Worm (Caenorhabditis elegans): ENCODE data around the gene Y43F8B.18.

Y43F8B.18 gene

DNA sequence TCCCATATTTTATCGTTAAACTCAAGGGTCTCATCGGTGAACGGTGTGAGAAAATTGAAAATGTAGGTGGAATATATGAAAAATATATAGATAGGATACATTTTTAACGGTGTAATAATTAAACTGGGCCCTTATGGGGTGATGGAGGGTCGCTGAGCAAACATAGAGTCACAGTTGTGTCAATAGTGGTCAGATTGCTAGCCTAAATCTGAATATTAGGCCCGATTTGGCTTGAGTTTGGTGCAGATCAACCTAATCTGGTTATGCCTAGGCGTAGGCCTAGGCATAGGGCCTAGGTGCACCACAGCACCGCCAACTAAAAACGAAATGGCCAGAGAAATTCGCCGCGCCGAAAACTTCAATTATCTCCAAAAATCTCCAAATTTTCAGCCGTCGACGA lies 27.8 kb downstream of the Y43F8B.18 start, which contains the start of gene phy-4 (continued):
- TF ChIP-seq lin-15B (tag; optimal IDR thresholded peaks at IDR 0.05): no peak
- TF ChIP-seq lin-38 (GFP tag; IDR thresholded peaks at IDR 0.05): no peak
- no peak for TF ChIP-seq lsy-2 (tag; optimal IDR thresholded peaks at IDR 0.05)
- no peak for TF ChIP-seq lin-39 (tag; optimal IDR thresholded peaks at IDR 0.05)

DNA sequence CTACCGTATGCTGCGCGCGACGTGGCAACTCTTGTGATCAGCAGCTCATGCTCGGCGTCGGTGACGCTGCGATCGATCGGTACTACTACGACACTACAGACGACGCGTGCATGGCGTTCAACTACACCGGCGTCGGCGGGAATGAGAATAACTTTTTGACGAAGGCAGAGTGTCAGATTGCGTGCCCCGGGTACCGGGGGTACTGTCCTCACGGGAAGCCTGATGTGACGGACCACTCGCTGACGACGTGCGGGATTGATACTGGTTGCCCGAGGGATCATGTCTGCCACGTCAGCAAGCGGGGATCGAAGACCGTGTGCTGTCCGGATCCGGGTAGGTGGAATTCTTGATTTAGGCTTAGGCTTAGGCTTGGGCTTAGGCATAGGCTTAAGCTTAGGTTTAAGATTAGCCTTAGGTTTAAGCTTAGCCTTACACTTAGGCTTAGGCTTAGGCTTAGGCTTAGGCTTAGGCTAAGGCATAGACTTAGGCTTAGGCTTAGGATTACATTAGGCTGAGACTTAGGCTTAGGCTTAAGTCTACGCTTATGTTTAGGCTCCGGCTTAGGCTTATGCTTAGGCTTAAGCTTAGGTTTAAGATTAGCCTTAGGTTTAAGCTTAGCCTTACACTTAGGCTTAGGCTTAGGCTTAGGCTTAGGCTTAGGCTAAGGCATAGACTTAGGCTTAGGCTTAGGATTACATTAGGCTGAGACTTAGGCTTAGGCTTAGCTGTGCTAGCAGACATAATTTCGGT lies 32.0 kb downstream of the Y43F8B.18 start:
- TF ChIP-seq set-16 (GFP tag; IDR thresholded peaks at IDR 0.05): peak; percentile 64

DNA sequence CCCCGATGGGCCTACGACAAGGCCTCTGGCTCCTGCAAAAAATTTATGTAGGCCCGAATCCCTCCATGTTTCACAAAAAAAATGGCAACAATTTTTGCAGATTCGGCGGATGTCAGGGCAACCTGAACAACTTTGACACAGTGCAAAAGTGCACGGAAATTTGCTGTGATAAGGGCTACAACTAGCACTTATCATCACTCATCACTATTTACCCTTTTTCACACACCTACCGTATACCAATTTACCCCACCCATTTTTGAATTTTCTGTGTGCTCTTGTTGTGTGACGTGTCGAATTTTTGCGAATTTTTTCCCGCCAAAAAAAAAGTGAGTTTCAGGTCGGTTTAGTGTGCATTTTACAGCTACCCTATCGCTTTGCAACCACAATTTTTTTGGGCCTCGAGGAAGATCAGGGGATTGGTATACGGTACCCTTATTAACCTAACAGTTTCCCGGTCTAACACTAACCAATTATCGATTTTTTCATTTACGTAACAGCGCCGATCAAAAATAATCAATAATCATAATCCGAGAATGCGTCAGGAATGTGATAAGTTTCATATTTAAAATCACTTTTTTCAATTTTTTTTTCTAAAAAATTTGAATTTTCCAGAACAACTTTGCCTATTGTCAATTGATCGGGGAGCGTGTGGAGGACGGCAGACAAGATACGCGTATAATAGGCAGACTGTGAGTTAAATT lies 32.8 kb downstream of the Y43F8B.18 start:
- TF ChIP-seq pha-4 (GFP tag; IDR thresholded peaks at IDR 0.05) (no peak), pha-4 (tag; optimal IDR thresholded peaks at IDR 0.05) (no peak), nhr-28 (tag; optimal IDR thresholded peaks at IDR 0.05) (peak; percentile 61), mxl-3 (GFP tag; optimal IDR thresholded peaks at IDR 0.05) (peak; percentile 27), pqm-1 (tag; optimal IDR thresholded peaks at IDR 0.05) (peak; percentile 71), vab-7 (GFP tag; IDR thresholded peaks at IDR 0.05) (no peak), spr-3 (GFP tag; optimal IDR thresholded peaks at IDR 0.05) (no peak), ceh-28 (tag; optimal IDR thresholded peaks at IDR 0.05) (peak; percentile 83)

DNA sequence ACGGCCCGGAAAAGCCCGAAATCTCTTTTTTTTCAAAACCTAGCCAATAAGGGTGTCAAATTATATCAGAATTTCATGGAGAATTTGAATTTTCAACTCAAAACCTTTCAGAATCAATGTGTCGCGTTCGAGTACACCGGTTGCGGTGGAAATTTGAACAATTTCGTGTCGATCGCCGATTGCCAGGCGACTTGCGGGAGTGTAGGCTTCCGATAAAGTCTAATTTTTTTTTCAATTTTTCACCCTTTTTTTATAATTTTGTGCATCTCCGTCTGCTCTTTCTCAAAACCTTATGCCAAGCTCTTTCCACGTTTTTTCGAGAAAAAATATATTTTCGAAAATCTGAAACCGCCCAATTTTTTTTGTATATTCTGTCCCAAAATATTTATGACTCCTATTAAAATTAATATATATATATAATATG lies 33.7 kb downstream of the Y43F8B.18 start:
- TF ChIP-seq mes-2 (tag; optimal IDR thresholded peaks at IDR 0.05; ENCODE audit: poor library complexity, severe bottlenecking) (peak; percentile 17), lir-3 (tag; optimal IDR thresholded peaks at IDR 0.05) (no peak), zip-11 (GFP tag; IDR thresholded peaks at IDR 0.05) (no peak), cey-2 (tag; optimal IDR thresholded peaks at IDR 0.05; ENCODE audit: borderline replicate concordance, insufficient read depth) (no peak), dpl-1 (GFP tag; optimal IDR thresholded peaks at IDR 0.05) (no peak), nhr-111 (GFP tag; optimal IDR thresholded peaks at IDR 0.05) (no peak), F10B5.3 (tag; optimal IDR thresholded peaks at IDR 0.05) (no peak), ces-1 (GFP tag; optimal IDR thresholded peaks at IDR 0.05) (no peak), ZK337.2 (GFP tag; IDR thresholded peaks at IDR 0.05) (peak; percentile 62; the same call in 1 of the 2 replicates), ctbp-1 (GFP tag; IDR thresholded peaks at IDR 0.05) (peak; percentile 90), Y5F2A.4 (GFP tag; optimal IDR thresholded peaks at IDR 0.05) (peak; percentile 66), nhr-41 (GFP tag; IDR thresholded peaks at IDR 0.05) (peak; percentile 52; the same call in 1 of the 2 replicates), aha-1 (tag) (peak; percentile 82), nhr-77 (tag; optimal IDR thresholded peaks at IDR 0.05) (no peak), lim-7 (GFP tag; IDR thresholded peaks at IDR 0.05) (0 out of 2 replicates have a peak, but pooled peaks have one; percentile 37), nhr-102 (tag; optimal IDR thresholded peaks at IDR 0.05) (peak; percentile 45), pqm-1 (tag; optimal IDR thresholded peaks at IDR 0.05) (no peak), fkh-10 (GFP tag; optimal IDR thresholded peaks at IDR 0.05) (no peak), attf-4 (tag; optimal IDR thresholded peaks at IDR 0.05) (no peak), ztf-11 (tag; optimal IDR thresholded peaks at IDR 0.05) (no peak), ceh-20 (GFP tag; IDR thresholded peaks at IDR 0.05) (peak; percentile 73), nhr-10 (tag; optimal IDR thresholded peaks at IDR 0.05) (no peak), F26F4.8 (GFP tag; conservative IDR thresholded peaks at IDR 0.05) (no peak), snpc-4 (tag; optimal IDR thresholded peaks at IDR 0.05) (no peak), Y48G9A.11 (GFP tag; IDR thresholded peaks at IDR 0.05) (peak; percentile 20; the same call in 1 of the 2 replicates), nhr-237 (tag; optimal IDR thresholded peaks at IDR 0.05) (no peak), nhr-25 (tag; optimal IDR thresholded peaks at IDR 0.05; ENCODE audit: borderline replicate concordance, insufficient read depth) (no peak), tra-1 (GFP tag; IDR thresholded peaks at IDR 0.05) (peak; percentile 37; the same call in 1 of the 2 replicates), lin-15B (tag; optimal IDR thresholded peaks at IDR 0.05) (no peak), php-3 (GFP tag; IDR thresholded peaks at IDR 0.05) (peak; percentile 86), D1046.2 (GFP tag; IDR thresholded peaks at IDR 0.05) (peak; percentile 82), nhr-11 (tag; optimal IDR thresholded peaks at IDR 0.05) (no peak), F44E2.7 (GFP tag; IDR thresholded peaks at IDR 0.05) (0 out of 2 replicates have a peak, but pooled peaks have one; percentile 4)

Measured in whole organism, L4 larva.